Worm (Caenorhabditis elegans) whole organism, L2 larva: ENCODE measurements around the gene clec-72.

ENCODE experiments used
- ama-1 ChIP-seq: fragments of 150-350 bp; optimal IDR thresholded peaks from 2 replicates; lab custom pipeline; 2018; ENCODE audit warnings: inconsistent platforms
- lin-13 ChIP-seq: fragments of 150-350 bp; optimal IDR thresholded peaks from 2 replicates; lab custom pipeline; 2014; ENCODE audit warnings: missing biosample characterization, missing genetic modification reagents, missing genetic modification characterization

- TF ChIP-seq lin-13 (GFP tag; lab: Kevin White, UChicago) (no peak), ama-1 (lab: Kevin White, UChicago) (no peak)
Observed at ce11 chrIV:3973049-3973448, 28.4 kb downstream of the clec-72 start, which contains the start of gene clec-79.
